Worm (Caenorhabditis elegans): ENCODE data around the gene csb-1.

csb-1 gene

ce11 chrX:15826866-15827265 is 38.9 kb downstream of the csb-1 start, which contains the start of gene Y7A5A.9:
Gene Y7A5A.9, plus strand, starts transcription at chrX:15827166.
- TF ChIP-seq Y22D7AL.16 (tag; optimal IDR thresholded peaks at IDR 0.05) = no peak
- TF ChIP-seq ama-1 (optimal IDR thresholded peaks at IDR 0.05) = no peak
- no peak for TF ChIP-seq pag-3 (tag; optimal IDR thresholded peaks at IDR 0.05; ENCODE audit: borderline replicate concordance)
- TF ChIP-seq nhr-232 (tag; optimal IDR thresholded peaks at IDR 0.05) = no peak
- TF ChIP-seq C38D4.7 (GFP tag; optimal IDR thresholded peaks at IDR 0.05) = no peak
- no peak for TF ChIP-seq pat-9 (tag; optimal IDR thresholded peaks at IDR 0.05)

ce11 chrX:15822197-15822596 is 43.5 kb downstream of the csb-1 start, which contains the start of gene Y7A5A.8:
Gene Y7A5A.8, plus strand, starts transcription at chrX:15822497.
- TF ChIP-seq npax-4 (tag; optimal IDR thresholded peaks at IDR 0.05) (no peak), madf-2 (tag; optimal IDR thresholded peaks at IDR 0.05) (no peak), pag-3 (tag; optimal IDR thresholded peaks at IDR 0.05; ENCODE audit: borderline replicate concordance) (no peak), sdc-2 (tag; optimal IDR thresholded peaks at IDR 0.05) (no peak), fkh-6 (tag; optimal IDR thresholded peaks at IDR 0.05) (no peak), hlh-6 (tag; optimal IDR thresholded peaks at IDR 0.05) (no peak), elt-2 (tag; optimal IDR thresholded peaks at IDR 0.05) (no peak), pqm-1 (tag; optimal IDR thresholded peaks at IDR 0.05) (no peak), lin-11 (tag; optimal IDR thresholded peaks at IDR 0.05) (no peak), hlh-13 (GFP tag; optimal IDR thresholded peaks at IDR 0.05) (no peak), tbx-7 (tag; optimal IDR thresholded peaks at IDR 0.05) (no peak), ceh-24 (tag; optimal IDR thresholded peaks at IDR 0.05) (no peak), odd-2 (tag; optimal IDR thresholded peaks at IDR 0.05) (no peak)

ce11 chrX:15814548-15814947 is 51.2 kb downstream of the csb-1 start:
- TF ChIP-seq elt-2 (tag; optimal IDR thresholded peaks at IDR 0.05) = no peak
- TF ChIP-seq gmeb-2 (tag; optimal IDR thresholded peaks at IDR 0.05) = no peak
- TF ChIP-seq nhr-11 (tag; optimal IDR thresholded peaks at IDR 0.05) = no peak
- no peak for TF ChIP-seq pros-1 (tag; optimal IDR thresholded peaks at IDR 0.05)
- TF ChIP-seq ets-4 (tag; optimal IDR thresholded peaks at IDR 0.05) = no peak
- no peak for TF ChIP-seq pax-1 (tag; optimal IDR thresholded peaks at IDR 0.05)
- TF ChIP-seq F13H6.1 (tag; optimal IDR thresholded peaks at IDR 0.05) = no peak
- no peak for TF ChIP-seq dve-1 (tag; optimal IDR thresholded peaks at IDR 0.05)
- TF ChIP-seq fkh-10 (GFP tag; optimal IDR thresholded peaks at IDR 0.05) = no peak
- TF ChIP-seq T23F11.4 (GFP tag; optimal IDR thresholded peaks at IDR 0.05) = no peak
- no peak for TF ChIP-seq Y22D7AL.16 (tag; optimal IDR thresholded peaks at IDR 0.05)
- TF ChIP-seq hlh-6 (tag; optimal IDR thresholded peaks at IDR 0.05) = no peak
- TF ChIP-seq pat-9 (tag; optimal IDR thresholded peaks at IDR 0.05) = no peak
- TF ChIP-seq pqm-1 (tag; optimal IDR thresholded peaks at IDR 0.05) = no peak
- TF ChIP-seq K09A11.1 (tag; optimal IDR thresholded peaks at IDR 0.05; ENCODE audit: insufficient read depth) = no peak
- TF ChIP-seq mec-3 (tag; optimal IDR thresholded peaks at IDR 0.05; ENCODE audit: borderline replicate concordance) = no peak
- TF ChIP-seq K02D7.2 (tag; optimal IDR thresholded peaks at IDR 0.05) = no peak
- no peak for TF ChIP-seq ceh-48 (tag; optimal IDR thresholded peaks at IDR 0.05)
- TF ChIP-seq C38D4.7 (GFP tag; optimal IDR thresholded peaks at IDR 0.05) = no peak
- TF ChIP-seq hlh-15 (tag; optimal IDR thresholded peaks at IDR 0.05) = no peak

ce11 chrX:15811341-15811740 is 54.4 kb downstream of the csb-1 start:
- no peak for TF ChIP-seq dmd-4 (tag; optimal IDR thresholded peaks at IDR 0.05; ENCODE audit: borderline replicate concordance)
- TF ChIP-seq sdc-2 (tag; optimal IDR thresholded peaks at IDR 0.05) = peak; percentile 90

Data from whole organism, late embryonic.